Worm (Caenorhabditis elegans): ENCODE results near the gene Y71H2AM.25.

DNA sequence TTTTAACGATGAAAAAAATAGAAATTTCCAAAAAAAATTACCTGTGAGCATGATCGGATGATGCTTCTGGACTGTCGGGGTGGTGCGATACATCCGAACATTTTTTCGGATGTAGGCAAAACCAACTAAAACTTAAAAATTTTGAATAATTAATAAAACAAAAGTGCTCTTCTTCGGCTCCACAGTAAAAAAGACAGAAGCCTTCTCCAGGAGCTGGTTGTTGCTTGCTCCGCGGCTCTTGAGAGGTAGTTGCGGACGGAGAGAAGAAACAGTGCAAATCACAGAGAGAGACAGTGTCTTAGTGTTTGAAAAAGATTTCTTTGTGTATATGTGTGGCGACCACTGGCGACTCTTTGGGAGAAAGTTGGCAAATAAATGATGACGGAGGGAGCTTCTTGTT is 46.0 kb upstream of the Y71H2AM.25 start, which contains the start of gene gldi-9:
- TF ChIP-seq nfya-1 (tag; optimal IDR thresholded peaks at IDR 0.05; ENCODE audit: borderline replicate concordance, insufficient read depth): no peak
- TF ChIP-seq snpc-4 (GFP tag; optimal IDR thresholded peaks at IDR 0.05): no peak
- TF ChIP-seq snpc-4 (tag; optimal IDR thresholded peaks at IDR 0.05): no peak
- no peak for TF ChIP-seq C06A6.2 (GFP tag; conservative IDR thresholded peaks at IDR 0.05)
- no peak for TF ChIP-seq dox-1 (GFP tag; IDR thresholded peaks at IDR 0.05)
- no peak for TF ChIP-seq F52B5.7 (tag; optimal IDR thresholded peaks at IDR 0.05)
- TF ChIP-seq egl-18 (GFP tag; IDR thresholded peaks at IDR 0.05): no peak
- TF ChIP-seq ztf-3 (GFP tag; optimal IDR thresholded peaks at IDR 0.05): no peak
- TF ChIP-seq mes-4 (tag; optimal IDR thresholded peaks at IDR 0.05): no peak
- TF ChIP-seq him-1 (tag; optimal IDR thresholded peaks at IDR 0.05): no peak
- no peak for TF ChIP-seq Y67H2A.10 (GFP tag; conservative IDR thresholded peaks at IDR 0.05)
- TF ChIP-seq snpc-3.4 (tag; optimal IDR thresholded peaks at IDR 0.05): no peak

All from whole organism, young adult.